Fruit fly (Drosophila melanogaster) Kc167 (cell line): Measurements from ENCODE around the gene CG31926.

Experiments
- Myc ChIP-seq: fragments of >200 bp; optimal IDR thresholded peaks from 2 replicates; lab custom pipeline; 2017; ENCODE audit warnings: missing external identifiers
- Sin3A ChIP-seq: fragments of >200 bp; optimal IDR thresholded peaks from 2 replicates; lab custom pipeline; 2018; ENCODE audit warnings: missing external identifiers
- h ChIP-seq: fragments of >200 bp; optimal IDR thresholded peaks from 3 replicates; lab custom pipeline; 2018; ENCODE audit warnings: missing external identifiers
- insv ChIP-seq: fragments of >200 bp; optimal IDR thresholded peaks from 3 replicates; lab custom pipeline; 2018; ENCODE audit warnings: missing external identifiers
- psq ChIP-seq: fragments of >200 bp; optimal IDR thresholded peaks from 2 replicates; lab custom pipeline; 2017; ENCODE audit warnings: missing external identifiers
- ttk ChIP-seq: sonication (Bioruptor generic); optimal IDR thresholded peaks from 2 replicates; lab custom pipeline; 2017; ENCODE audit warnings: missing external identifiers

CG31926 gene

dm6 chr2L:1470009-1470408, 25.3 kb upstream of the CG31926 start:
- TF ChIP-seq Myc: no peak
- no peak for TF ChIP-seq ttk (lab: Kevin White, UChicago)
- TF ChIP-seq Sin3A (lab: Kevin White, UChicago): no peak

dm6 chr2L:1470772-1471171, 24.5 kb upstream of the CG31926 start:
- TF ChIP-seq psq (lab: Kevin White, UChicago): no peak

DNA sequence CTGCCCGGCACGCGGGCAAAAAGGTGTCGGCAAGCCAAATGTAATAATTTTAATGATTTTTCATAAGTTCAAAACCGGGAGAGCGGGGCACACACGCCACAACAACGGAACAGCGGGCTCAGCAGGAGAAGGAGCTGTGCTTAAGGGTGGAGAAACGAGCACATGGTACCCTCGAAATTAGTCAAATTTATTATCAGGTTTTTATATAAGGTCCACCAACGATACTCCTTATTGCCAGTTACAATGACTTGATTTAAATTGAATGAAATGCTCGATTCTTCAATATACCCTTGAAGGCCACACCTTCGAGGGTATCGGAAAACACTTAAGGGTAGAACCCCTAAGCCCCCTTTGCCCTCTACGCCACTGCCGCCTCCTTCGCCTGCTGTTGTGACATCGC, 21.8 kb upstream of the CG31926 start:
- TF ChIP-seq insv (no peak), Myc (no peak), h (lab: Kevin White, UChicago) (no peak), psq (lab: Kevin White, UChicago) (no peak), Sin3A (lab: Kevin White, UChicago) (no peak), ttk (lab: Kevin White, UChicago) (no peak)

dm6 chr2L:1476872-1477503, 18.3 kb upstream of the CG31926 start:
- TF ChIP-seq Sin3A (lab: Kevin White, UChicago) (no peak), Myc (no peak), insv (no peak), psq (lab: Kevin White, UChicago) (no peak), h (lab: Kevin White, UChicago) (no peak), ttk (lab: Kevin White, UChicago) (no peak)

dm6 chr2L:1478488-1478887, 16.8 kb upstream of the CG31926 start:
- TF ChIP-seq insv (no peak), Myc (no peak), ttk (lab: Kevin White, UChicago) (no peak), Sin3A (lab: Kevin White, UChicago) (no peak), psq (lab: Kevin White, UChicago) (no peak), h (lab: Kevin White, UChicago) (no peak)

dm6 chr2L:1485975-1486665, 9.1 kb upstream of the CG31926 start:
- TF ChIP-seq Sin3A (lab: Kevin White, UChicago): no peak
- TF ChIP-seq insv: no peak
- TF ChIP-seq h (lab: Kevin White, UChicago): no peak
- TF ChIP-seq Myc: no peak
- no peak for TF ChIP-seq psq (lab: Kevin White, UChicago)

DNA sequence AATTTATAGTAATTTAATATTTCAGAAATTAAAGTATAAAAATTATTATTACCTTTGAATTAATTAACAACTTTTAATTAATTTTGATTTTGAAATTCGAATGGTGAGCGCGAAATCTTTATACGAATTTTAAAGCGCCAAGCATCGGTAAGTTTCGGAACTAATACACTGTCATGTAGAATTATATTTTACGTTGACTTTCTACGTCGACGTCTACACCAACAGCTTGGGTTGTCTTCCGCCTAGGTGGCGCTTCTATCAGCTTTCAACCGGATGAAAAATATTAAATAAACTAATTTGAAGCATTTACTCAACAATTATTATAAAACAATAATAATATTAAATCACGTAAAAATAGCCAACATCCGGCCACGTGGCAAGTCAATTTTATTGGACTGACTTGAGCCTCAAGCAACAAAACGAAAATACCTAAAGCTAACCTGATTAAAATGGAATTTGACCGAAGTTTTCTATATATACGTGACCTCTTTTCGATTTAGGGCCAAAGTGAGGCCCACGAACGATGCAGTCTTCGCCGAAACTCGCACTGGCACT, 3.4 kb upstream of the CG31926 start, which contains the start of gene CG31928:
Gene CG31928 (plus strand): TSS at position 505 of the 555 bp plus-strand sequence.
- TF ChIP-seq ttk (lab: Kevin White, UChicago): no peak
- no peak for TF ChIP-seq Sin3A (lab: Kevin White, UChicago)
- TF ChIP-seq Myc: no peak
- no peak for TF ChIP-seq h (lab: Kevin White, UChicago)
- TF ChIP-seq psq (lab: Kevin White, UChicago): no peak
- no peak for TF ChIP-seq insv

dm6 chr2L:1493770-1494169, 1.5 kb upstream of the CG31926 start, which contains the start of gene CG33128:
Gene CG33128 (plus strand): TSS chr2L:1494070.
- TF ChIP-seq insv: no peak

dm6 chr2L:1496943-1497342, 1.7 kb downstream of the CG31926 start, which contains the start of gene CG31661:
Gene CG31661 (plus strand): TSS chr2L:1497243.
- no peak for TF ChIP-seq insv
- no peak for TF ChIP-seq ttk (lab: Kevin White, UChicago)
- TF ChIP-seq Myc: no peak
- no peak for TF ChIP-seq h (lab: Kevin White, UChicago)
- TF ChIP-seq Sin3A (lab: Kevin White, UChicago): no peak
- no peak for TF ChIP-seq psq (lab: Kevin White, UChicago)

- no peak for TF ChIP-seq psq (lab: Kevin White, UChicago)
- TF ChIP-seq Sin3A (lab: Kevin White, UChicago): no peak
- TF ChIP-seq insv: no peak
- no peak for TF ChIP-seq ttk (lab: Kevin White, UChicago)
- no peak for TF ChIP-seq h (lab: Kevin White, UChicago)
- TF ChIP-seq Myc: no peak
These were observed 3.8 kb downstream of the CG31926 start for dm6 chr2L:1498966-1499554.

DNA sequence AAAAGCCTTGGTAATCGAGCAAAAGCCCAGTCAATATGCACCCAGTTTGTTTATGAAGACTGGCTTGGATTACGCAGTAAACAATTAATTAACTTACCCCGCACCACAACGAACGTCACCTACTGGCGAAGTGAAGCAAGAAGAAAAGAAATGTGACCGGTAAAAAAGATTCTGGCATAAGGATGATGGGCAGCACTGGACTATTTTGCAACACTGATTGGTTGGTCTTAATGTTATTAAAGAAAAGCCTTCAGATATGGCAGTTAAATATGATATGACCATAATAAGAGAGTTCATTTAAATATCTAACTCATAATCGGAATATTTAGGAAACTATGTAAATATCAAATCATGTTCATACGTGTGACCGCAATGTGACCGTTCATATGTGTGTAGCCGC, 5.1 kb downstream of the CG31926 start, which contains the start of gene CG18131:
Gene CG18131 (minus strand): TSS at position 297 of the 400 bp plus-strand sequence.
- no peak for TF ChIP-seq psq (lab: Kevin White, UChicago)
- TF ChIP-seq insv: no peak
- no peak for TF ChIP-seq ttk (lab: Kevin White, UChicago)
- no peak for TF ChIP-seq Sin3A (lab: Kevin White, UChicago)
- no peak for TF ChIP-seq Myc
- no peak for TF ChIP-seq h (lab: Kevin White, UChicago)

DNA sequence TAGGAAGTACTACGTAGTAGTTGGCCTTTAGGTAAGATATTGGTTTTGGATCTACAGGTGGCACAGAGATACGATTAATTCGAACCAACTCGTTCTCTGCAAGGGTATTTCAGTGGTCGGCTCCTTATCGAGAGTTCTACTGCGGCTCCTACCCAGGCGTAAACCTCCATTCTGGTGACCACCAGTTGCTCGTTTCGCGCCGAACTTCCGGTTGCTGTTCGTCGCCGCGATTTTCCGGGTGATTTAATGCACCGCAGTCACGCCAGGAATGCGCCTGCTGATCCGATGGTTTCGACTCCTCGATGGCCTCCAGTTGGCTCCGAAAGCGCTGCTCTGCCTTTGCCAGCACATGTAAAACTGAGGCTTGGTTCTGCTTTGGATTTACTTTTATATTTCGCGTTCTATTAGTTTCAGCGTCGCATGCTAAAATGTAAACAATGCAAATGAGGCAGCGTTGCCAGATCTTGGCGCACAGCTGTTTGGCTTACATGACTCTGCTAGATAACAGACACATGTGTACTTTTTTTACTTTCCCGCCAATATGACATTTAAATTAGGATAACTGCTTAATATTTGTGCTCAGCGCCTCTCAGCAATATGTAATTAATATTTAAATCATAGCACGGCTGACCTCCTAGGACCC, 7.3 kb downstream of the CG31926 start, which contains the start of gene CG7420:
Gene CG7420 (minus strand): TSS at position 446 of the 643 bp plus-strand sequence.
- TF ChIP-seq Myc (no peak), insv (no peak), ttk (lab: Kevin White, UChicago) (no peak), h (lab: Kevin White, UChicago) (no peak), psq (lab: Kevin White, UChicago) (no peak), Sin3A (lab: Kevin White, UChicago) (no peak)
